Worm (Caenorhabditis elegans): ENCODE data around the gene Y9C2UA.1.

- no peak for TF ChIP-seq him-1 (tag; optimal IDR thresholded peaks at IDR 0.05)
- no peak for TF ChIP-seq dao-5 (tag; optimal IDR thresholded peaks at IDR 0.05)
Observed at ce11 chrII:9094247-9094790, 45.1 kb upstream of the Y9C2UA.1 start.

All from whole organism, L4/young adult.